Fruit fly (Drosophila melanogaster) whole organism, wandering third instar larva: ENCODE data around the gene CG34117.

ENCODE experiments used
- Abd-B ChIP-seq: fragments of >200 bp; optimal IDR thresholded peaks from 2 replicates; lab custom pipeline; 2017; ENCODE audit warnings: missing biosample characterization, missing genetic modification characterization
- CG32264 ChIP-seq: fragments of 200-800 bp; sonication (Bioruptor generic); optimal IDR thresholded peaks from 2 replicates; lab custom pipeline; 2016; ENCODE audit warnings: missing biosample characterization, missing genetic modification characterization
- CG9705 ChIP-seq: fragments of 200-800 bp; sonication (Bioruptor generic); optimal IDR thresholded peaks from 2 replicates; lab custom pipeline; 2018; ENCODE audit warnings: missing biosample characterization, mild to moderate bottlenecking, missing genetic modification characterization
- CrebA ChIP-seq: fragments of 200-800 bp; sonication (Bioruptor generic); optimal IDR thresholded peaks from 2 replicates; lab custom pipeline; 2016; ENCODE audit warnings: missing biosample characterization, mild to moderate bottlenecking, missing genetic modification characterization, borderline replicate concordance
- Dfd ChIP-seq: fragments of >200 bp; optimal IDR thresholded peaks from 2 replicates; lab custom pipeline; 2017; ENCODE audit warnings: missing biosample characterization, missing genetic modification characterization
- Dif ChIP-seq: fragments of 200-275, 200-300 bp; sonication (Bioruptor generic); optimal IDR thresholded peaks from 2 replicates; lab custom pipeline; 2018; ENCODE audit warnings: missing biosample characterization, missing genetic modification characterization; ENCODE audit not compliant: partially characterized antibody
- GATAd ChIP-seq: sonication (Bioruptor generic); optimal IDR thresholded peaks from 2 replicates; lab custom pipeline; 2016; ENCODE audit warnings: missing biosample characterization, missing genetic modification characterization
- HLH106 ChIP-seq: fragments of 200-800 bp; optimal IDR thresholded peaks from 3 replicates; lab custom pipeline; 2019; ENCODE audit warnings: missing biosample characterization, mild to moderate bottlenecking, missing genetic modification characterization, moderate library complexity
- Hnf4 ChIP-seq: fragments of 200-800 bp; sonication (Bioruptor generic); optimal IDR thresholded peaks from 2 replicates; lab custom pipeline; 2016; ENCODE audit warnings: missing biosample characterization, mild to moderate bottlenecking, missing genetic modification characterization
- Hr78 ChIP-seq: fragments of >200 bp; optimal IDR thresholded peaks from 2 replicates; lab custom pipeline; 2017; ENCODE audit warnings: missing biosample characterization, missing genetic modification characterization
- Hr83 ChIP-seq: fragments of 200-300 bp; sonication (Bioruptor generic); optimal IDR thresholded peaks from 2 replicates; lab custom pipeline; 2016; ENCODE audit warnings: missing biosample characterization, mild to moderate bottlenecking, missing genetic modification characterization, moderate library complexity; ENCODE audit not compliant: poor library complexity, severe bottlenecking
- Jra ChIP-seq: sonication (Bioruptor generic); optimal IDR thresholded peaks from 2 replicates; lab custom pipeline; 2016; ENCODE audit warnings: missing biosample characterization, missing genetic modification characterization
- Mio ChIP-seq: sonication (Bioruptor generic); optimal IDR thresholded peaks from 2 replicates; lab custom pipeline; 2016; ENCODE audit warnings: missing biosample characterization, missing genetic modification characterization
- Myc ChIP-seq: fragments of >200 bp; optimal IDR thresholded peaks from 2 replicates; lab custom pipeline; 2017
- N ChIP-seq: fragments of >200 bp; optimal IDR thresholded peaks from 2 replicates; lab custom pipeline; 2018; ENCODE audit warnings: missing biosample characterization, missing external identifiers, missing genetic modification characterization
- OdsH ChIP-seq: fragments of 200-800 bp; sonication (Bioruptor generic); optimal IDR thresholded peaks from 2 replicates; lab custom pipeline; 2016; ENCODE audit warnings: missing biosample characterization, mild to moderate bottlenecking, missing genetic modification characterization
- Rel ChIP-seq, 2 experiments: fragments of 200-800 bp; sonication (Bioruptor generic) in 1 of 2; optimal IDR thresholded peaks; 2 replicates in 1 of 2; 3 replicates in 1 of 2; lab custom pipeline; 2016 to 2019; ENCODE audit warnings: mild to moderate bottlenecking in 2 of 2, missing biosample characterization in 2 of 2, missing genetic modification characterization in 2 of 2, moderate library complexity in 1 of 2
- Sp1 ChIP-seq: fragments of 200-800 bp; sonication (Bioruptor generic); optimal IDR thresholded peaks from 3 replicates; lab custom pipeline; 2019; ENCODE audit warnings: missing biosample characterization, mild to moderate bottlenecking, missing genetic modification characterization, moderate library complexity
- Vsx2 ChIP-seq: fragments of 200-300, 225-300 bp; sonication (Bioruptor generic); optimal IDR thresholded peaks from 2 replicates; lab custom pipeline; 2018; ENCODE audit warnings: missing biosample characterization, missing genetic modification characterization; ENCODE audit not compliant: partially characterized antibody
- br ChIP-seq: fragments of 200-800 bp; sonication (Bioruptor generic); optimal IDR thresholded peaks from 2 replicates; lab custom pipeline; 2016; ENCODE audit warnings: missing biosample characterization, missing genetic modification characterization
- brk ChIP-seq: fragments of 200-800 bp; sonication (Bioruptor generic); optimal IDR thresholded peaks from 2 replicates; lab custom pipeline; 2016; ENCODE audit warnings: missing biosample characterization, mild to moderate bottlenecking, missing genetic modification characterization
- dl ChIP-seq, 2 experiments: fragments of 175-275, 200-275 bp in 1 of 2; fragments of 200-275 bp in 1 of 2; sonication (Bioruptor generic); optimal IDR thresholded peaks; lab custom pipeline; 2018; ENCODE audit warnings: mild to moderate bottlenecking in 2 of 2, missing biosample characterization in 2 of 2, missing genetic modification characterization in 2 of 2, moderate library complexity in 2 of 2; ENCODE audit not compliant: partially characterized antibody in 2 of 2, insufficient read depth in 1 of 2
- dmrt93B ChIP-seq: fragments of 200-800 bp; sonication (Bioruptor generic); optimal IDR thresholded peaks from 2 replicates; lab custom pipeline; 2018; ENCODE audit warnings: missing biosample characterization, mild to moderate bottlenecking, missing genetic modification characterization
- dsf ChIP-seq: sonication (Bioruptor generic); optimal IDR thresholded peaks from 2 replicates; lab custom pipeline; 2016; ENCODE audit warnings: missing biosample characterization, missing genetic modification characterization, borderline replicate concordance
- ey ChIP-seq: fragments of 200-800 bp; sonication (Bioruptor generic); optimal IDR thresholded peaks from 2 replicates; lab custom pipeline; 2016; ENCODE audit warnings: missing biosample characterization, missing genetic modification characterization
- foxo ChIP-seq, 2 experiments: fragments of 200-800 bp; sonication (Bioruptor generic); optimal IDR thresholded peaks; 2 replicates in 1 of 2; 3 replicates in 1 of 2; lab custom pipeline; 2016 to 2017; ENCODE audit warnings: missing biosample characterization in 2 of 2, missing genetic modification characterization in 2 of 2
- fru ChIP-seq: fragments of 200-800 bp; sonication (Bioruptor generic); optimal IDR thresholded peaks from 3 replicates; lab custom pipeline; 2016; ENCODE audit warnings: missing biosample characterization, mild to moderate bottlenecking, missing genetic modification characterization
- h ChIP-seq: fragments of 200-800 bp; sonication (Bioruptor generic); optimal IDR thresholded peaks from 3 replicates; lab custom pipeline; 2016; ENCODE audit warnings: missing biosample characterization, mild to moderate bottlenecking, missing genetic modification characterization
- jim ChIP-seq: fragments of 175-275, 200-325 bp; sonication (Bioruptor generic); optimal IDR thresholded peaks from 2 replicates; lab custom pipeline; 2016; ENCODE audit warnings: missing biosample characterization, mild to moderate bottlenecking, missing genetic modification characterization
- lola ChIP-seq: fragments of >200 bp; optimal IDR thresholded peaks from 2 replicates; lab custom pipeline; 2017; ENCODE audit warnings: missing biosample characterization, missing genetic modification characterization
- pan ChIP-seq: fragments of >200 bp; optimal IDR thresholded peaks from 2 replicates; lab custom pipeline; 2017
- psq ChIP-seq: fragments of 200-800 bp; sonication (Bioruptor generic); optimal IDR thresholded peaks from 3 replicates; lab custom pipeline; 2017; ENCODE audit warnings: missing biosample characterization, mild to moderate bottlenecking, missing genetic modification characterization, moderate library complexity
- rgr ChIP-seq: fragments of 200-800 bp; sonication (Bioruptor generic); optimal IDR thresholded peaks from 3 replicates; lab custom pipeline; 2016; ENCODE audit warnings: missing biosample characterization, mild to moderate bottlenecking, missing genetic modification characterization
- sage ChIP-seq: fragments of 200-800 bp; sonication (Bioruptor generic); optimal IDR thresholded peaks from 2 replicates; lab custom pipeline; 2016; ENCODE audit warnings: missing biosample characterization, mild to moderate bottlenecking, missing genetic modification characterization
- sv ChIP-seq: fragments of 200-800 bp; sonication (Bioruptor generic); optimal IDR thresholded peaks from 3 replicates; lab custom pipeline; 2016; ENCODE audit warnings: missing biosample characterization, missing genetic modification characterization
- tai ChIP-seq: sonication (Bioruptor generic); optimal IDR thresholded peaks from 2 replicates; lab custom pipeline; 2016; ENCODE audit warnings: missing biosample characterization, missing genetic modification characterization
- usp ChIP-seq: fragments of >200 bp; optimal IDR thresholded peaks from 2 replicates; lab custom pipeline; 2017; ENCODE audit warnings: missing biosample characterization, missing genetic modification characterization
- woc ChIP-seq: sonication (Bioruptor generic); optimal IDR thresholded peaks from 2 replicates; lab custom pipeline; 2016; ENCODE audit warnings: missing biosample characterization, mild to moderate bottlenecking, missing genetic modification characterization

The CG34117 gene

DNA sequence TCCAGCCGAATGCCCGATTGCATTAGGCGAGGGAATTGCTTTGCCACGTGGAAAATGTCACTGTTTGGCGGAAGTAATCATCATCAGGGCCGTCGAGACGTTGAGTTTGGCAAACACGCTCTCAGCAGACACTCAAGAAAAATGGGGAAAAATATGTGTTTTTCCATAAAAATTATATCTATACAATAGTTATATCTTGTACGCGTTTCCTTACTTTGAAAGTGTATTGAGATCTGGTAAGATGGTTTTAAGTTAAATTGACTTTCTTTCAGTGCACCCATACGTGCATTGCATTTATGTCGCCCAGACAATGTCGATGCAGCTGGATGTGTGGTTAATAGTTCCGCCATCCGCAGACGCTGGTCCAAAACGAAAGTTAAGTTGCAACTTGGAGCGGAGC, 13.9 kb downstream of the CG34117 start:
- TF ChIP-seq OdsH (GFP tag; lab: Kevin White, UChicago) (no peak), h (GFP tag; lab: Kevin White, UChicago) (no peak), Myc (lab: Kevin White, UChicago) (no peak)

DNA sequence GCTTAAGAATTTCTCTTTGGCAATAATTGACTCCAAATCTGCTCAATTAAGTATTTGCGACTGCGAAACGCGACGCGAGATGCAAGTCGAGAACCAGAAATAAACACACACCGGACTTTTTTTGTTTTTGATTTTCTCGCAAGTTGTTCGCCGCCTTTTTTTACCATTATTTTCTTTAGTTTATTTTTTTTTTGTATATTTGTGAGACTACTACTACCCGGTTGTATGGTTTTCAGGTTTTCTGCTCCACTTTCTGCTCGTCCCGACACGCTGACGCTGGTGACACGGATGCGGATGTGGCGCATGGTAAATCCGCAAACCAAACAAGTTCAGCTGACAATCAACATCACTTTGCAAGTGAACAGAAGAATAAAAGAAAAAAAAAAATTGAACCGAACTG, 18.9 kb downstream of the CG34117 start:
- TF ChIP-seq pan (lab: Kevin White, UChicago): no peak
- TF ChIP-seq Mio (GFP tag; lab: Kevin White, UChicago): no peak
- TF ChIP-seq ey (GFP tag; lab: Kevin White, UChicago): no peak
- no peak for TF ChIP-seq sage (GFP tag; lab: Kevin White, UChicago)
- no peak for TF ChIP-seq dl (GFP tag; optimal IDR thresholded peaks at IDR 0.05; lab: Kevin White, UChicago; ENCODE audit: insufficient read depth in 1 of 2, partially characterized antibody in 2 of 2)
- no peak for TF ChIP-seq h (GFP tag; lab: Kevin White, UChicago)
- TF ChIP-seq Hnf4 (GFP tag; lab: Kevin White, UChicago): no peak
- TF ChIP-seq Sp1 (GFP tag; lab: Kevin White, UChicago): no peak
- no peak for TF ChIP-seq lola (GFP tag; lab: Kevin White, UChicago)
- TF ChIP-seq rgr (GFP tag; lab: Kevin White, UChicago): no peak
- TF ChIP-seq tai: no peak
- no peak for TF ChIP-seq foxo (GFP tag; optimal IDR thresholded peaks at IDR 0.05; lab: Kevin White, UChicago)
- no peak for TF ChIP-seq fru (GFP tag; lab: Kevin White, UChicago)
- no peak for TF ChIP-seq psq (GFP tag; lab: Kevin White, UChicago)
- no peak for TF ChIP-seq woc (GFP tag; lab: Kevin White, UChicago)
- no peak for TF ChIP-seq CG9705
- no peak for TF ChIP-seq HLH106
- TF ChIP-seq, all 38 proteins: peak for 0

DNA sequence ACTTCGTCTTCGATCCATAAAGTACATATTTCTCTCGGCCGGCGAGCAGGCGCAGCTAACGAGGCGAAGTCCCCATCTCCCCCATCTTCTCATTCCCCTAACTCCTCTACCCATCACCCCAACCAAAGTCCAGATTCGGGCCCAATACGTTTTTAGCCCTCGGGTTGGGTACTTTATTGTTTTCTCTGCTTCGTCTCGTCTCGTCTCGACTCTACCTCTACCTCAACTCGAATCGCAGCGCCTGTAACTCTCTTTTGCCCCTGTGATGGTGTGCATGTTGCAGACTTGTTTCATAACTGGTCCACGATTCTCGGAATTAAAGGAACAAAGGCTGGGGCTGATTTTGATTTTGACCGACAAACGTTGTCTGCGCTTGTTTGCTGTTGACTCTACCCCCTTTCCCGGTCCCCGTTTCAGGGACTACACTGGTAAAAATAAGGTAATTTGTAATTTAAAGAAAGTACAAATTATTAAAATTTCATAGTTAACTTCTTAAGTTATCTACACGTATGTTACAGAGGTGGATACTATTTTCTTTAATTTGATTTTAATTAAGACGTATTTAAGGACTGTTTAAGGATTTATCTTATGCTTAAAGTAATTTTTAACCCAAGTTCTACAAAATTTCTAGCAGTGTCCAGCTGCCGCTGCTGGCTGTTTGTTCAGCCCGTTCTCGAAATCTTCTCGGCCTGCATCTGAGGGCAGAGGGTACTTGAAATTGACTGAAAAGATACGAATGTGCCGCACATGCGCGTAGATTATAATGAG, 21.0 kb downstream of the CG34117 start:
- TF ChIP-seq HLH106 (peak; percentile 95), Hr83 (GFP tag; lab: Kevin White, UChicago) (peak; percentile 82), dmrt93B (GFP tag; lab: Kevin White, UChicago) (peak; percentile 79), woc (GFP tag; lab: Kevin White, UChicago) (peak; percentile 98), GATAd (GFP tag; lab: Kevin White, UChicago) (peak; percentile 11), brk (GFP tag; lab: Kevin White, UChicago) (peak; percentile 81), sv (GFP tag; lab: Kevin White, UChicago) (no peak), pan (lab: Kevin White, UChicago) (no peak), Dif (GFP tag; lab: Kevin White, UChicago) (peak; percentile 6), foxo (GFP tag; optimal IDR thresholded peaks at IDR 0.05; lab: Kevin White, UChicago) (peak in 1 of 2 experiments; percentile 93), lola (GFP tag; lab: Kevin White, UChicago) (no peak), N (no peak), Mio (GFP tag; lab: Kevin White, UChicago) (no peak), Hr78 (GFP tag; lab: Kevin White, UChicago) (no peak), br (GFP tag; lab: Kevin White, UChicago) (peak; percentile 88), fru (GFP tag; lab: Kevin White, UChicago) (peak; percentile 96), Hnf4 (GFP tag; lab: Kevin White, UChicago) (peak; percentile 94), CrebA (GFP tag; lab: Kevin White, UChicago) (peak; percentile 64), dsf (peak; percentile 61), Jra (peak; percentile 51), rgr (GFP tag; lab: Kevin White, UChicago) (peak; percentile 88), dl (GFP tag; optimal IDR thresholded peaks at IDR 0.05; lab: Kevin White, UChicago; ENCODE audit: insufficient read depth in 1 of 2, partially characterized antibody in 2 of 2) (no peak), sage (GFP tag; lab: Kevin White, UChicago) (peak; percentile 86), psq (GFP tag; lab: Kevin White, UChicago) (peak; percentile 93), Dfd (GFP tag; lab: Kevin White, UChicago) (no peak), Rel (GFP tag; optimal IDR thresholded peaks at IDR 0.05; lab: Kevin White, UChicago) (peak; percentile 73), Rel (tag; optimal IDR thresholded peaks at IDR 0.05; lab: Kevin White, UChicago) (peak; percentile 68), Sp1 (GFP tag; lab: Kevin White, UChicago) (peak; percentile 96), usp (GFP tag; lab: Kevin White, UChicago) (no peak), CG9705 (peak; percentile 76), jim (GFP tag; lab: Kevin White, UChicago) (no peak), Myc (lab: Kevin White, UChicago) (no peak), h (GFP tag; lab: Kevin White, UChicago) (peak; percentile 95), CG32264 (GFP tag; lab: Kevin White, UChicago) (peak; percentile 73), Vsx2 (peak; percentile 71), Abd-B (GFP tag; lab: Kevin White, UChicago) (no peak), OdsH (GFP tag; lab: Kevin White, UChicago) (peak; percentile 93), ey (GFP tag; lab: Kevin White, UChicago) (peak; percentile 88), tai (peak; percentile 71)
